Worm (Caenorhabditis elegans) whole organism, late embryonic: ENCODE results near the gene F48F7.6.

Source experiments
- ahr-1 ChIP-seq: sonication (generic microtip); optimal IDR thresholded peaks from 2 replicates; lab custom pipeline; 2016; ENCODE audit warnings: missing genetic modification characterization, missing compliant biosample characterization
- ceh-14 ChIP-seq: sonication (generic microtip); optimal IDR thresholded peaks from 2 replicates; lab custom pipeline; 2016; ENCODE audit warnings: missing genotype, missing genetic modification characterization, missing compliant biosample characterization
- ceh-22 ChIP-seq: sonication (generic microtip); optimal IDR thresholded peaks from 2 replicates; lab custom pipeline; 2017; ENCODE audit warnings: missing biosample characterization, missing genetic modification characterization
- ceh-24 ChIP-seq: sonication (generic microtip); optimal IDR thresholded peaks from 2 replicates; lab custom pipeline; 2016; ENCODE audit warnings: mild to moderate bottlenecking, missing genetic modification characterization, missing compliant biosample characterization
- ceh-31 ChIP-seq: sonication (generic microtip); optimal IDR thresholded peaks from 2 replicates; lab custom pipeline; 2016; ENCODE audit warnings: missing genetic modification characterization, missing compliant biosample characterization
- ceh-45 ChIP-seq: fragments of 200-800 bp; sonication (Bioruptor generic); IDR thresholded peaks from 2 replicates; pipeline ENCODE4 v1.3.6; 2022; ENCODE audit warnings: missing genetic modification reagents, missing genetic modification characterization, missing compliant biosample characterization
- elt-2 ChIP-seq: sonication (generic microtip); optimal IDR thresholded peaks from 2 replicates; lab custom pipeline; 2016; ENCODE audit warnings: missing genetic modification reagents, missing genetic modification characterization, missing compliant biosample characterization
- gmeb-2 ChIP-seq: sonication (generic microtip); optimal IDR thresholded peaks from 2 replicates; lab custom pipeline; 2016; ENCODE audit warnings: missing genetic modification characterization, inconsistent platforms, missing compliant biosample characterization
- nhr-11 ChIP-seq: fragments of 150-350 bp; optimal IDR thresholded peaks from 2 replicates; lab custom pipeline; 2014; ENCODE audit warnings: missing biosample characterization, missing genetic modification characterization
- nhr-232 ChIP-seq: sonication (generic microtip); optimal IDR thresholded peaks from 2 replicates; lab custom pipeline; 2016; ENCODE audit warnings: missing genetic modification characterization, missing compliant biosample characterization
- pros-1 ChIP-seq: fragments of 150-350 bp; optimal IDR thresholded peaks from 2 replicates; lab custom pipeline; 2014; ENCODE audit warnings: missing biosample characterization, missing genetic modification reagents, missing genetic modification characterization
- rnt-1 ChIP-seq: sonication (generic microtip); optimal IDR thresholded peaks from 2 replicates; lab custom pipeline; 2016; ENCODE audit warnings: missing genetic modification characterization, missing compliant biosample characterization
- sdc-2 ChIP-seq: sonication (generic microtip); optimal IDR thresholded peaks from 2 replicates; lab custom pipeline; 2016; ENCODE audit warnings: missing genotype, missing genetic modification characterization, missing compliant biosample characterization
- sox-2 ChIP-seq: fragments of 200-800 bp; sonication (Bioruptor generic); IDR thresholded peaks from 2 replicates; pipeline ENCODE4 v1.3.6; 2022; ENCODE audit warnings: missing genetic modification reagents, missing genetic modification characterization, missing compliant biosample characterization
- tbx-2 ChIP-seq: sonication (generic microtip); optimal IDR thresholded peaks from 2 replicates; lab custom pipeline; 2016; ENCODE audit warnings: missing genetic modification characterization, missing compliant biosample characterization
- tbx-7 ChIP-seq: sonication (generic microtip); optimal IDR thresholded peaks from 2 replicates; lab custom pipeline; 2016; ENCODE audit warnings: missing genotype, missing genetic modification characterization, missing compliant biosample characterization
- unc-42 ChIP-seq: sonication (generic microtip); optimal IDR thresholded peaks from 2 replicates; lab custom pipeline; 2016; ENCODE audit warnings: missing genotype, missing genetic modification characterization, missing compliant biosample characterization
- unc-86 ChIP-seq: sonication (generic microtip); optimal IDR thresholded peaks from 2 replicates; lab custom pipeline; 2016; ENCODE audit warnings: missing genetic modification characterization, missing compliant biosample characterization
- ztf-16 ChIP-seq: sonication (generic microtip); optimal IDR thresholded peaks from 2 replicates; lab custom pipeline; 2017; ENCODE audit warnings: missing genetic modification characterization, missing compliant biosample characterization

Gene F48F7.6

DNA sequence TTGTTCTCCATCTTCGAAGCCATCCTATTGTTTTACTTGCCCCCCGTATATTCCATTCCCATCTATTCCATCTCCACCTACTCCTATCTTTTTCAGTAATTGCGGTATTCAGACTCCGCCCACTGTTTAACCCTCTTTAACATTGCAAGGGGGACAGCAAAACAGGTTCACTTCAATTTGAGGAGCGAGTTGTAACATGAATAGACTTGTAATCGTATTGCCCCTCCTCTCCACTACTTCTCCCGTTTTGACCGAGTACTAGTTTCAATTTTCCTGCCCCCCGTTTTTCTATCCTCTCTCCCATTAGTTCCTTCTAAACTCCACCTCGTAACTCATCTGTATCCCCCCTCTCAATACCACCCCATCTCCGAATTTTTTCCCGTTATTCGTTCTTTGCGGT is 50.9 kb downstream of the F48F7.6 start:
- TF ChIP-seq nhr-232 (tag; lab: Kevin White, UChicago) (no peak), ceh-31 (tag; lab: Kevin White, UChicago) (no peak), ceh-22 (tag; lab: Kevin White, UChicago) (no peak), tbx-2 (tag; lab: Kevin White, UChicago) (peak; percentile 23), ceh-45 (GFP tag; lab: Robert Waterston, UW) (no peak), ahr-1 (no peak), ztf-16 (tag; lab: Kevin White, UChicago) (no peak), unc-42 (tag; lab: Kevin White, UChicago) (peak; percentile 66), unc-86 (tag; lab: Kevin White, UChicago) (no peak), tbx-7 (tag; lab: Kevin White, UChicago) (no peak), elt-2 (tag; lab: Kevin White, UChicago) (no peak), nhr-11 (no peak), gmeb-2 (tag; lab: Kevin White, UChicago) (no peak), rnt-1 (tag; lab: Kevin White, UChicago) (no peak), ceh-14 (tag; lab: Kevin White, UChicago) (peak; percentile 60), pros-1 (tag; lab: Kevin White, UChicago) (no peak), sdc-2 (no peak), ceh-24 (tag; lab: Kevin White, UChicago) (no peak), sox-2 (no peak)
